Worm (Caenorhabditis elegans) whole organism, midembryonic: ENCODE measurements around the gene krr-1.

ENCODE experiments used
- T22C8.4 ChIP-seq: fragments of 200-800 bp; sonication (Bioruptor generic); IDR thresholded peaks from 2 replicates; pipeline ENCODE4 v1.3.6; 2022; ENCODE audit warnings: missing genetic modification characterization, missing compliant biosample characterization
- flt-1 ChIP-seq: fragments of 200-800 bp; sonication (Bioruptor generic); IDR thresholded peaks from 2 replicates; pipeline ENCODE4 v1.3.6; 2022; ENCODE audit warnings: missing genetic modification characterization, missing compliant biosample characterization
- klf-2 ChIP-seq: fragments of 200-800 bp; sonication (Bioruptor generic); conservative IDR thresholded peaks from 2 replicates; pipeline ENCODE4 v1.3.6; 2022; ENCODE audit warnings: missing genetic modification reagents, missing genetic modification characterization, missing compliant biosample characterization
- med-1 ChIP-seq: sonication (generic microtip); optimal IDR thresholded peaks from 2 replicates; lab custom pipeline; 2017; ENCODE audit warnings: missing genetic modification characterization, mild to moderate bottlenecking, missing compliant biosample characterization, antibody characterized with exemption, missing genetic modification reagents; ENCODE audit not compliant: insufficient read depth
- tab-1 ChIP-seq: fragments of 200-800 bp; sonication (Bioruptor generic); IDR thresholded peaks from 2 replicates; pipeline ENCODE4 v1.3.6; 2022; ENCODE audit warnings: missing genetic modification characterization, missing compliant biosample characterization
- ztf-23 ChIP-seq: fragments of 200-800 bp; sonication (Bioruptor generic); IDR thresholded peaks from 2 replicates; pipeline ENCODE4 v1.3.6; 2022; ENCODE audit warnings: missing genetic modification reagents, missing genetic modification characterization, missing compliant biosample characterization
- ztf-29 ChIP-seq: fragments of 200-800 bp; sonication (Bioruptor generic); IDR thresholded peaks from 2 replicates; pipeline ENCODE4 v1.3.6; 2022; ENCODE audit warnings: missing genetic modification reagents, missing genetic modification characterization, missing compliant biosample characterization

- TF ChIP-seq ztf-29 (GFP tag; lab: Robert Waterston, UW) (no peak), flt-1 (no peak), ztf-23 (no peak), klf-2 (no peak), T22C8.4 (GFP tag; lab: Robert Waterston, UW) (no peak), med-1 (GFP tag; lab: Kevin White, UChicago) (no peak), tab-1 (GFP tag; lab: Robert Waterston, UW) (no peak)
Observed at ce11 chrV:7236694-7237093, 5.7 kb downstream of the krr-1 start.
